Fruit fly (Drosophila melanogaster) whole organism, prepupa: ENCODE results near the gene Alg7.

ENCODE experiments used
- CG34406 ChIP-seq: fragments of 200-800 bp; sonication (Bioruptor generic); optimal IDR thresholded peaks from 3 replicates; lab custom pipeline; 2016; ENCODE audit warnings: missing biosample characterization, missing genetic modification characterization
- CG7368 ChIP-seq: fragments of 200-800 bp; sonication (Bioruptor generic); optimal IDR thresholded peaks from 3 replicates; lab custom pipeline; 2016; ENCODE audit warnings: missing biosample characterization, missing genetic modification characterization
- CG8319 ChIP-seq: fragments of 200-800 bp; sonication (Bioruptor generic); optimal IDR thresholded peaks from 3 replicates; lab custom pipeline; 2016; ENCODE audit warnings: missing biosample characterization, missing genetic modification characterization
- Gug ChIP-seq: fragments of 200-800 bp; sonication (Bioruptor generic); IDR thresholded peaks from 2 replicates; pipeline ENCODE4 v1.3.6; 2022; ENCODE audit warnings: missing biosample characterization, missing genetic modification characterization
- Lpt ChIP-seq: fragments of 200-800 bp; sonication (Bioruptor generic); optimal IDR thresholded peaks from 3 replicates; lab custom pipeline; 2016; ENCODE audit warnings: missing biosample characterization, missing genetic modification characterization
- Sox15 ChIP-seq: fragments of 200-800 bp; sonication (Bioruptor generic); optimal IDR thresholded peaks from 3 replicates; lab custom pipeline; 2016; ENCODE audit warnings: missing biosample characterization, missing genetic modification characterization
- fkh ChIP-seq: fragments of 200-800 bp; sonication (Bioruptor generic); optimal IDR thresholded peaks from 3 replicates; lab custom pipeline; 2017; ENCODE audit warnings: missing biosample characterization, mild to moderate bottlenecking, missing genetic modification characterization, moderate library complexity

dm6 chr2L:13215010-13215409 is 36.0 kb downstream of the Alg7 start, which contains the start of gene kek4:
- TF ChIP-seq Gug (GFP tag; lab: Robert Waterston, UW) (no peak), CG7368 (GFP tag; lab: Kevin White, UChicago) (no peak), Sox15 (no peak), CG8319 (GFP tag; lab: Kevin White, UChicago) (no peak), Lpt (no peak), fkh (no peak), CG34406 (GFP tag; lab: Kevin White, UChicago) (no peak)
